Worm (Caenorhabditis elegans) whole organism, L3 larva: Measurements from ENCODE around the gene crld-1.

Experiments
- R02D3.7 ChIP-seq: fragments of 150-350 bp; optimal IDR thresholded peaks from 2 replicates; lab custom pipeline; 2014; ENCODE audit warnings: missing biosample characterization, missing genetic modification characterization
- ZK546.5 ChIP-seq: sonication (generic microtip); optimal IDR thresholded peaks from 2 replicates; lab custom pipeline; 2017; ENCODE audit warnings: missing biosample characterization, missing genetic modification characterization
- aly-2 ChIP-seq: fragments of 150-350 bp; optimal IDR thresholded peaks from 2 replicates; lab custom pipeline; 2014; ENCODE audit warnings: missing biosample characterization, missing genetic modification characterization
- ceh-16 ChIP-seq: sonication (generic microtip); optimal IDR thresholded peaks from 2 replicates; lab custom pipeline; 2017; ENCODE audit warnings: missing biosample characterization, missing genetic modification characterization
- ceh-82 ChIP-seq: fragments of 150-350 bp; optimal IDR thresholded peaks from 2 replicates; lab custom pipeline; 2014; ENCODE audit warnings: missing biosample characterization, missing genetic modification characterization
- ceh-9 ChIP-seq: sonication (generic microtip); optimal IDR thresholded peaks from 2 replicates; lab custom pipeline; 2018; ENCODE audit warnings: missing biosample characterization, missing genetic modification characterization
- daf-12 ChIP-seq: fragments of 150-350 bp; optimal IDR thresholded peaks from 2 replicates; lab custom pipeline; 2014; ENCODE audit warnings: missing biosample characterization, missing genetic modification reagents, missing genetic modification characterization
- egl-27 ChIP-seq: sonication (generic microtip); optimal IDR thresholded peaks from 4 replicates; lab custom pipeline; 2017; ENCODE audit warnings: missing biosample characterization, missing genetic modification reagents, missing genetic modification characterization
- elt-1 ChIP-seq: fragments of 150-350 bp; optimal IDR thresholded peaks from 2 replicates; lab custom pipeline; 2014; ENCODE audit warnings: missing biosample characterization, missing genetic modification characterization
- elt-2 ChIP-seq: sonication (generic microtip); optimal IDR thresholded peaks from 2 replicates; lab custom pipeline; 2016; ENCODE audit warnings: missing genetic modification reagents, mild to moderate bottlenecking, missing genetic modification characterization, missing compliant biosample characterization
- elt-3 ChIP-seq, 3 experiments: fragments of 150-350 bp in 1 of 3; sonication (generic microtip) in 2 of 3; optimal IDR thresholded peaks; 2 replicates in 2 of 3; 4 replicates in 1 of 3; lab custom pipeline; 2014 to 2017; ENCODE audit warnings: missing biosample characterization in 3 of 3, missing genetic modification characterization in 3 of 3
- eor-1 ChIP-seq, 2 experiments: fragments of 150-350 bp; optimal IDR thresholded peaks; 2 replicates each; lab custom pipeline; 2014 to 2018; ENCODE audit warnings: missing biosample characterization in 2 of 2, missing genetic modification characterization in 2 of 2
- fkh-10 ChIP-seq: sonication (generic microtip); optimal IDR thresholded peaks from 2 replicates; lab custom pipeline; 2017; ENCODE audit warnings: missing biosample characterization, missing genetic modification reagents, missing genetic modification characterization
- fkh-2 ChIP-seq: fragments of 150-350 bp; optimal IDR thresholded peaks from 2 replicates; lab custom pipeline; 2014; ENCODE audit warnings: missing biosample characterization, missing genetic modification reagents, missing genetic modification characterization
- fos-1 ChIP-seq: fragments of 150-350 bp; optimal IDR thresholded peaks from 2 replicates; lab custom pipeline; 2014; ENCODE audit warnings: missing biosample characterization, missing genetic modification characterization
- hmg-11 ChIP-seq: sonication (generic microtip); optimal IDR thresholded peaks from 2 replicates; lab custom pipeline; 2016; ENCODE audit warnings: missing genetic modification characterization, missing compliant biosample characterization
- jun-1 ChIP-seq: fragments of 150-350 bp; optimal IDR thresholded peaks from 2 replicates; lab custom pipeline; 2014; ENCODE audit warnings: missing biosample characterization, missing genetic modification reagents, missing genetic modification characterization
- lin-15B ChIP-seq: fragments of 150-350 bp; optimal IDR thresholded peaks from 2 replicates; lab custom pipeline; 2014; ENCODE audit warnings: missing biosample characterization, missing genetic modification characterization
- lin-39 ChIP-seq: fragments of 150-350 bp; optimal IDR thresholded peaks from 2 replicates; lab custom pipeline; 2018; ENCODE audit warnings: missing biosample characterization, missing genetic modification reagents, missing genetic modification characterization
- lsy-12 ChIP-seq: sonication (generic microtip); optimal IDR thresholded peaks from 2 replicates; lab custom pipeline; 2016; ENCODE audit warnings: mild to moderate bottlenecking, missing genetic modification characterization, missing compliant biosample characterization
- mdl-1 ChIP-seq: fragments of 150-350 bp; optimal IDR thresholded peaks from 2 replicates; lab custom pipeline; 2014; ENCODE audit warnings: missing biosample characterization, missing genetic modification characterization
- mml-1 ChIP-seq: fragments of 150-350 bp; sonication (generic microtip); optimal IDR thresholded peaks from 3 replicates; lab custom pipeline; 2014; ENCODE audit warnings: missing biosample characterization, missing genetic modification characterization
- nfya-1 ChIP-seq: sonication (generic microtip); optimal IDR thresholded peaks from 2 replicates; lab custom pipeline; 2017; ENCODE audit warnings: missing genetic modification characterization, mild to moderate bottlenecking, missing compliant biosample characterization, antibody characterized with exemption, moderate library complexity; ENCODE audit not compliant: insufficient read depth
- nhr-11 ChIP-seq: fragments of 150-350 bp; optimal IDR thresholded peaks from 2 replicates; lab custom pipeline; 2014; ENCODE audit warnings: missing biosample characterization, missing genetic modification characterization
- nhr-12 ChIP-seq: fragments of 150-350 bp; optimal IDR thresholded peaks from 2 replicates; lab custom pipeline; 2014; ENCODE audit warnings: missing biosample characterization, missing genetic modification characterization
- nhr-23 ChIP-seq: fragments of 150-350 bp; optimal IDR thresholded peaks from 2 replicates; lab custom pipeline; 2014; ENCODE audit warnings: missing biosample characterization, missing genetic modification reagents, missing genetic modification characterization
- nhr-25 ChIP-seq: sonication (generic microtip); optimal IDR thresholded peaks from 2 replicates; lab custom pipeline; 2017; ENCODE audit warnings: missing biosample characterization, missing genetic modification characterization
- nhr-28 ChIP-seq: fragments of 150-350 bp; optimal IDR thresholded peaks from 2 replicates; lab custom pipeline; 2014; ENCODE audit warnings: missing biosample characterization, missing genetic modification characterization
- nhr-67 ChIP-seq: fragments of 150-350 bp; optimal IDR thresholded peaks from 2 replicates; lab custom pipeline; 2014; ENCODE audit warnings: missing biosample characterization, missing genetic modification characterization
- nhr-76 ChIP-seq: fragments of 150-350 bp; sonication (generic microtip); optimal IDR thresholded peaks from 5 replicates; lab custom pipeline; 2014; ENCODE audit warnings: missing biosample characterization, missing genetic modification characterization
- pqm-1 ChIP-seq: fragments of 150-350 bp; optimal IDR thresholded peaks from 2 replicates; lab custom pipeline; 2017; ENCODE audit warnings: missing biosample characterization, missing genetic modification characterization, inconsistent platforms
- sea-2 ChIP-seq: fragments of 150-350 bp; sonication (generic microtip); optimal IDR thresholded peaks from 4 replicates; lab custom pipeline; 2014; ENCODE audit warnings: missing biosample characterization, missing genetic modification reagents, missing genetic modification characterization
- skn-1 ChIP-seq: fragments of 150-350 bp; optimal IDR thresholded peaks from 2 replicates; lab custom pipeline; 2014; ENCODE audit warnings: missing biosample characterization, missing genetic modification characterization
- tbx-2 ChIP-seq: sonication (generic microtip); optimal IDR thresholded peaks from 2 replicates; lab custom pipeline; 2016; ENCODE audit warnings: mild to moderate bottlenecking, missing genetic modification characterization, missing compliant biosample characterization
- zag-1 ChIP-seq: fragments of 150-350 bp; optimal IDR thresholded peaks from 2 replicates; lab custom pipeline; 2014; ENCODE audit warnings: missing biosample characterization, missing genetic modification characterization
- ztf-11 ChIP-seq: fragments of 150-350 bp; optimal IDR thresholded peaks from 2 replicates; lab custom pipeline; 2014; ENCODE audit warnings: missing biosample characterization, missing genetic modification characterization

crld-1 gene

DNA sequence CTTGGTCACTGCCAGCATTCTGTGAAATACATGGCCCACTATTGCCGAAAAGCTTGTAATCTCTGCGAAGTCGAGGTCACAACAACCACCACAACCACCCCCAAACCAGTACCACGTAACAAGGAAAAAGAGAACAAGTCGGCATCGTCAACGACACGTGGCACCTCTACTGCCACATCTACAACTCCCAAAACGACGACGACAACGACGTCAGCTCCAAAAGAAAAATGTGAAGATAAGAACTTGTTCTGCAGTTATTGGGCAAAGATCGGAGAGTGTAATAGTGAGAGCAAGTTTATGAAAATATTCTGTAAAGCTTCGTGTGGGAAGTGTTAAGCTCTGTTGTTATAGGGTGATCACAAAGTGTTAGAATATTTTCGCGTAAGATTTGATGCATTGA lies 19.1 kb upstream of the crld-1 start:
- no peak for TF ChIP-seq tbx-2 (tag; lab: Kevin White, UChicago)
- TF ChIP-seq aly-2 (tag; lab: Kevin White, UChicago), result no peak
- no peak for TF ChIP-seq lin-39 (tag; lab: Kevin White, UChicago)
- no peak for TF ChIP-seq ztf-11 (tag; lab: Kevin White, UChicago)
- TF ChIP-seq mdl-1, result no peak
- TF ChIP-seq ceh-82, result no peak
- TF ChIP-seq lsy-12, result no peak
- no peak for TF ChIP-seq nhr-28 (tag; lab: Kevin White, UChicago)
- TF ChIP-seq ceh-9 (tag; lab: Kevin White, UChicago), result no peak
- TF ChIP-seq lin-15B (tag; lab: Kevin White, UChicago), result no peak
- TF ChIP-seq mml-1, result no peak
- TF ChIP-seq hmg-11 (tag; lab: Kevin White, UChicago), result no peak
- TF ChIP-seq elt-2 (tag; lab: Kevin White, UChicago), result no peak
- TF ChIP-seq ceh-16 (tag; lab: Kevin White, UChicago), result no peak
- TF ChIP-seq fos-1 (tag; lab: Kevin White, UChicago), result no peak
- TF ChIP-seq pqm-1 (tag; lab: Kevin White, UChicago), result no peak
- no peak for TF ChIP-seq jun-1 (tag; lab: Kevin White, UChicago)
- TF ChIP-seq, all 47 proteins: peak for 0

ce11 chrIV:13170241-13170640 lies 16.0 kb upstream of the crld-1 start, which contains the start of gene nas-14:
Gene nas-14, plus strand, starts transcription at chrIV:13170541.
- TF ChIP-seq lin-15B (tag; lab: Kevin White, UChicago), result no peak
- no peak for TF ChIP-seq R02D3.7 (tag; lab: Kevin White, UChicago)

ce11 chrIV:13167534-13167933 lies 13.3 kb upstream of the crld-1 start:
- no peak for TF ChIP-seq nhr-23
- TF ChIP-seq nhr-25, result no peak
- TF ChIP-seq ceh-9 (tag; lab: Kevin White, UChicago), result no peak
- TF ChIP-seq fkh-10, result no peak
- TF ChIP-seq fkh-2 (tag; lab: Kevin White, UChicago), result no peak
- no peak for TF ChIP-seq eor-1 (tag; optimal IDR thresholded peaks at IDR 0.05; lab: Kevin White, UChicago)
- TF ChIP-seq egl-27 (tag; lab: Kevin White, UChicago), result no peak
- TF ChIP-seq elt-2 (tag; lab: Kevin White, UChicago), result no peak
- no peak for TF ChIP-seq nhr-12 (tag; lab: Kevin White, UChicago)

DNA sequence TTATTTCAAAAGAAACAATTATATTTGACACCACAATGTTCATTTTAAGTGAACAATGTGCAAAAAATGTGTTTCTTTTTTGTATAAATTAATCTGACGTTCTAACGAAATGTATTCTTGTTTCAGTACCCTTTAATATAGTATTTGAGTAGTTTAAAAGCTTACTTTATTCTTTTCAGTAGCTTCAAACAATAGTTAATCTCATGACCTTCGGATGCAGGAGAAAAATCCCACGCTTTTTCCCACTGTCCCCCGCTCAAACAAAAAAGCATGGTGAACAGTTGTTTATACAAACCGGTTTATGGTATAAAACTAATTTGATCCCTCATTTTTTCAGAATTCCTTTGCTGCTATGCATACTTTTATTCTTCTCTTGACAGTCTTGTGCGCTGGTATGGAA lies 10.9 kb upstream of the crld-1 start, which contains the start of gene scl-14:
TSS of gene scl-14 (plus strand) at position 301 of the 400 bp plus-strand sequence.
- TF ChIP-seq egl-27 (tag; lab: Kevin White, UChicago) (no peak), nhr-11 (no peak), ZK546.5 (tag; lab: Kevin White, UChicago) (no peak), aly-2 (tag; lab: Kevin White, UChicago) (no peak), elt-1 (tag; lab: Kevin White, UChicago) (no peak), lin-15B (tag; lab: Kevin White, UChicago) (no peak), ceh-16 (tag; lab: Kevin White, UChicago) (no peak), zag-1 (tag; lab: Kevin White, UChicago) (no peak), nhr-12 (tag; lab: Kevin White, UChicago) (no peak), fos-1 (tag; lab: Kevin White, UChicago) (no peak), nhr-28 (tag; lab: Kevin White, UChicago) (no peak), elt-3 (tag; optimal IDR thresholded peaks at IDR 0.05; lab: Kevin White, UChicago) (no peak)

- TF ChIP-seq lin-15B (tag; lab: Kevin White, UChicago) (no peak), lin-39 (tag; lab: Kevin White, UChicago) (no peak), zag-1 (tag; lab: Kevin White, UChicago) (no peak), nhr-67 (no peak), sea-2 (GFP tag; lab: Kevin White, UChicago) (no peak), daf-12 (tag; lab: Kevin White, UChicago) (no peak), nhr-23 (no peak), nhr-28 (tag; lab: Kevin White, UChicago) (no peak), ZK546.5 (tag; lab: Kevin White, UChicago) (no peak), skn-1 (tag; lab: Kevin White, UChicago) (no peak), pqm-1 (tag; lab: Kevin White, UChicago) (no peak), nhr-76 (tag; lab: Kevin White, UChicago) (no peak), nfya-1 (tag; lab: Kevin White, UChicago) (no peak), lsy-12 (no peak), elt-3 (tag; optimal IDR thresholded peaks at IDR 0.05; lab: Kevin White, UChicago) (no peak), R02D3.7 (tag; lab: Kevin White, UChicago) (no peak), elt-1 (tag; lab: Kevin White, UChicago) (no peak), mml-1 (no peak)
Measured at ce11 chrIV:13149276-13149675, 5.0 kb downstream of the crld-1 start, which contains the start of gene nlp-79. Gene nlp-79, plus strand, starts transcription at chrIV:13149576.
